Worm (Caenorhabditis elegans) whole organism, L2 larva: Measurements from ENCODE around the gene dct-18.

Source experiments
- C34F6.9 ChIP-seq: fragments of 150-350 bp; optimal IDR thresholded peaks from 2 replicates; lab custom pipeline; 2014; ENCODE audit warnings: missing biosample characterization, missing genetic modification characterization
- F13H6.1 ChIP-seq: sonication (generic microtip); optimal IDR thresholded peaks from 2 replicates; lab custom pipeline; 2016; ENCODE audit warnings: missing genetic modification characterization, missing compliant biosample characterization
- R02D3.7 ChIP-seq: fragments of 150-350 bp; optimal IDR thresholded peaks from 2 replicates; lab custom pipeline; 2014; ENCODE audit warnings: missing biosample characterization, missing genetic modification characterization
- Y55F3AM.14 ChIP-seq: fragments of 200-800 bp; sonication (Bioruptor generic); optimal IDR thresholded peaks from 2 replicates; lab custom pipeline; 2018; ENCODE audit warnings: mild to moderate bottlenecking, missing genetic modification characterization, missing compliant biosample characterization
- ZK546.5 ChIP-seq: sonication (generic microtip); optimal IDR thresholded peaks from 2 replicates; lab custom pipeline; 2017; ENCODE audit warnings: missing biosample characterization, missing genetic modification characterization
- alr-1 ChIP-seq: fragments of 150-350 bp; optimal IDR thresholded peaks from 2 replicates; lab custom pipeline; 2014; ENCODE audit warnings: missing biosample characterization, missing genetic modification characterization
- aly-2 ChIP-seq: fragments of 150-350 bp; optimal IDR thresholded peaks from 2 replicates; lab custom pipeline; 2014; ENCODE audit warnings: missing biosample characterization, missing genetic modification characterization
- ama-1 ChIP-seq: fragments of 150-350 bp; optimal IDR thresholded peaks from 2 replicates; lab custom pipeline; 2018; ENCODE audit warnings: inconsistent platforms
- blmp-1 ChIP-seq: sonication (generic microtip); optimal IDR thresholded peaks from 2 replicates; lab custom pipeline; 2017; ENCODE audit warnings: missing genetic modification characterization, mild to moderate bottlenecking, missing compliant biosample characterization, antibody characterized with exemption, moderate library complexity; ENCODE audit not compliant: insufficient read depth
- ceh-16 ChIP-seq: fragments of 150-350 bp; optimal IDR thresholded peaks from 2 replicates; lab custom pipeline; 2014; ENCODE audit warnings: missing biosample characterization, missing genetic modification characterization
- ceh-82 ChIP-seq: fragments of 150-350 bp; optimal IDR thresholded peaks from 2 replicates; lab custom pipeline; 2014; ENCODE audit warnings: missing biosample characterization, missing genetic modification characterization
- crh-2 ChIP-seq: sonication (generic microtip); optimal IDR thresholded peaks from 2 replicates; lab custom pipeline; 2017; ENCODE audit warnings: missing biosample characterization, missing genetic modification characterization
- dmd-4 ChIP-seq: sonication (generic microtip); optimal IDR thresholded peaks from 2 replicates; lab custom pipeline; 2017; ENCODE audit warnings: missing biosample characterization, missing genetic modification characterization
- egl-27 ChIP-seq: sonication (generic microtip); optimal IDR thresholded peaks from 3 replicates; lab custom pipeline; 2017; ENCODE audit warnings: missing biosample characterization, missing genetic modification reagents, missing genetic modification characterization
- elt-1 ChIP-seq: fragments of 150-350 bp; optimal IDR thresholded peaks from 2 replicates; lab custom pipeline; 2014; ENCODE audit warnings: missing biosample characterization, missing genetic modification characterization
- elt-3 ChIP-seq: sonication (generic microtip); optimal IDR thresholded peaks from 2 replicates; lab custom pipeline; 2017; ENCODE audit warnings: missing biosample characterization, missing genetic modification characterization
- fos-1 ChIP-seq: fragments of 150-350 bp; optimal IDR thresholded peaks from 2 replicates; lab custom pipeline; 2014; ENCODE audit warnings: missing biosample characterization, missing genetic modification characterization
- gmeb-1 ChIP-seq: fragments of 150-350 bp; optimal IDR thresholded peaks from 2 replicates; lab custom pipeline; 2014; ENCODE audit warnings: missing biosample characterization, missing genetic modification characterization
- lin-11 ChIP-seq: fragments of 150-350 bp; sonication (generic microtip); optimal IDR thresholded peaks from 2 replicates; lab custom pipeline; 2014; ENCODE audit warnings: missing biosample characterization, missing genetic modification characterization, inconsistent platforms, mixed read lengths
- lin-13 ChIP-seq: fragments of 150-350 bp; optimal IDR thresholded peaks from 2 replicates; lab custom pipeline; 2014; ENCODE audit warnings: missing biosample characterization, missing genetic modification reagents, missing genetic modification characterization
- lin-39 ChIP-seq: fragments of 150-350 bp; optimal IDR thresholded peaks from 2 replicates; lab custom pipeline; 2014; ENCODE audit warnings: missing biosample characterization, missing genetic modification reagents, missing genetic modification characterization
- lsy-2 ChIP-seq, 2 experiments: fragments of 150-350 bp in 1 of 2; sonication (generic microtip) in 1 of 2; optimal IDR thresholded peaks; 2 replicates each; lab custom pipeline; 2014 to 2017; ENCODE audit warnings: missing biosample characterization in 2 of 2, missing genetic modification characterization in 2 of 2
- mab-5 ChIP-seq: fragments of 150-350 bp; optimal IDR thresholded peaks from 2 replicates; lab custom pipeline; 2014; ENCODE audit warnings: missing biosample characterization, missing genetic modification characterization
- mbf-1 ChIP-seq: sonication (generic microtip); optimal IDR thresholded peaks from 2 replicates; lab custom pipeline; 2017; ENCODE audit warnings: missing biosample characterization, missing genetic modification characterization
- mdl-1 ChIP-seq, 2 experiments: fragments of 150-350 bp in 1 of 2; sonication (generic microtip) in 1 of 2; optimal IDR thresholded peaks; 2 replicates each; lab custom pipeline; 2017; ENCODE audit warnings: missing biosample characterization in 2 of 2, missing genetic modification characterization in 2 of 2
- nhr-10 ChIP-seq: sonication (generic microtip); optimal IDR thresholded peaks from 2 replicates; lab custom pipeline; 2017; ENCODE audit warnings: missing biosample characterization, missing genetic modification characterization
- nhr-11 ChIP-seq: fragments of 150-350 bp; optimal IDR thresholded peaks from 2 replicates; lab custom pipeline; 2014; ENCODE audit warnings: missing biosample characterization, missing genetic modification characterization
- nhr-12 ChIP-seq: fragments of 150-350 bp; optimal IDR thresholded peaks from 2 replicates; lab custom pipeline; 2014; ENCODE audit warnings: missing biosample characterization, missing genetic modification characterization
- nhr-129 ChIP-seq: fragments of 150-350 bp; optimal IDR thresholded peaks from 2 replicates; lab custom pipeline; 2014; ENCODE audit warnings: missing biosample characterization, missing genetic modification characterization
- nhr-21 ChIP-seq: fragments of 150-350 bp; optimal IDR thresholded peaks from 2 replicates; lab custom pipeline; 2014; ENCODE audit warnings: missing biosample characterization, missing genetic modification characterization
- nhr-23 ChIP-seq: fragments of 150-350 bp; optimal IDR thresholded peaks from 2 replicates; lab custom pipeline; 2014; ENCODE audit warnings: missing biosample characterization, missing genetic modification reagents, missing genetic modification characterization
- nhr-237 ChIP-seq: fragments of 150-350 bp; optimal IDR thresholded peaks from 2 replicates; lab custom pipeline; 2014; ENCODE audit warnings: missing biosample characterization, missing genetic modification characterization
- nhr-25 ChIP-seq: fragments of 150-350 bp; sonication (generic microtip); optimal IDR thresholded peaks from 3 replicates; lab custom pipeline; 2014; ENCODE audit warnings: missing biosample characterization, missing genetic modification characterization
- nhr-6 ChIP-seq: fragments of 150-350 bp; optimal IDR thresholded peaks from 2 replicates; lab custom pipeline; 2014; ENCODE audit warnings: missing biosample characterization, missing genetic modification characterization
- nhr-77 ChIP-seq: fragments of 150-350 bp; optimal IDR thresholded peaks from 2 replicates; lab custom pipeline; 2014; ENCODE audit warnings: missing biosample characterization, missing genetic modification characterization
- peb-1 ChIP-seq: fragments of 150-350 bp; optimal IDR thresholded peaks from 2 replicates; lab custom pipeline; 2014; ENCODE audit warnings: missing biosample characterization, missing genetic modification characterization
- sem-4 ChIP-seq: fragments of 150-350 bp; optimal IDR thresholded peaks from 2 replicates; lab custom pipeline; 2014; ENCODE audit warnings: missing biosample characterization, missing genetic modification reagents, missing genetic modification characterization
- skn-1 ChIP-seq: sonication (generic microtip); optimal IDR thresholded peaks from 2 replicates; lab custom pipeline; 2017; ENCODE audit warnings: missing biosample characterization, missing genetic modification characterization
- sma-3 ChIP-seq: sonication (generic microtip); optimal IDR thresholded peaks from 2 replicates; lab custom pipeline; 2016; ENCODE audit warnings: missing genetic modification reagents, missing genetic modification characterization, missing compliant biosample characterization
- sma-9 ChIP-seq, 2 experiments: fragments of 150-350 bp in 1 of 2; sonication (generic microtip) in 1 of 2; optimal IDR thresholded peaks; 2 replicates each; lab custom pipeline; 2014 to 2016; ENCODE audit warnings: missing genetic modification characterization in 2 of 2, mild to moderate bottlenecking in 1 of 2, missing biosample characterization in 1 of 2, missing compliant biosample characterization in 1 of 2, missing genetic modification reagents in 1 of 2, moderate library complexity in 1 of 2
- snpc-4 ChIP-seq: fragments of 150-350 bp; optimal IDR thresholded peaks from 2 replicates; lab custom pipeline; 2014; ENCODE audit warnings: missing biosample characterization, missing genetic modification characterization
- unc-39 ChIP-seq: fragments of 150-350 bp; optimal IDR thresholded peaks from 2 replicates; lab custom pipeline; 2014; ENCODE audit warnings: missing biosample characterization, missing genetic modification characterization
- unc-55 ChIP-seq: fragments of 150-350 bp; sonication (generic microtip); optimal IDR thresholded peaks from 3 replicates; lab custom pipeline; 2014; ENCODE audit warnings: missing biosample characterization, missing genetic modification reagents, missing genetic modification characterization
- unc-62 ChIP-seq: fragments of 150-350 bp; optimal IDR thresholded peaks from 2 replicates; lab custom pipeline; 2014; ENCODE audit warnings: missing biosample characterization, missing genetic modification reagents, missing genetic modification characterization
- zag-1 ChIP-seq: fragments of 150-350 bp; optimal IDR thresholded peaks from 2 replicates; lab custom pipeline; 2014; ENCODE audit warnings: missing biosample characterization, missing genetic modification characterization
- ztf-1 ChIP-seq: fragments of 200-800 bp; sonication (Bioruptor generic); conservative IDR thresholded peaks from 2 replicates; pipeline ENCODE4 v1.3.6; 2022; ENCODE audit warnings: missing genetic modification characterization, missing compliant biosample characterization
- ztf-11 ChIP-seq: sonication (generic microtip); optimal IDR thresholded peaks from 2 replicates; lab custom pipeline; 2017; ENCODE audit warnings: missing biosample characterization, missing genetic modification characterization
- ztf-4 ChIP-seq: fragments of 150-350 bp; optimal IDR thresholded peaks from 2 replicates; lab custom pipeline; 2014; ENCODE audit warnings: missing biosample characterization, missing genetic modification characterization

dct-18 gene

DNA sequence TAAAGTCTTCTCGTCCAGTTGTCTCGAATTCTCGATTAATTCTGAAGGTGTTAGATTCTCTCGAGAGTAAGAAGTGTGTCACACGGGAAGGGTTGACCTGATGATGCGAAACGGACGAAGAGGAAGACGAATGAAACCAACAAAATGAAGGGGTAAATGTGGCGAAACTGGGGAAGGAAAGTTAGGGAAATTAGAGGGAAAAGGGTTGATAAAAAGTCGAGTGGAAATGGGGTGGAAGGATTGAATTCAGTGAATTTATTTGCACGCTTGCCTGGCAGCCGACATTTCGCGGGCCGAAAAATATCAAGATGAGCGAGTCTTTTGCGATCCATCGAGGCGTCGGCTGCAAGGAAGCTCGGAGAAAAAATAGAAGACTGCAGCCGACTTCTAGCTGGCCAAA lies 16.5 kb downstream of the dct-18 start, which contains the start of gene F58G1.7:
F58G1.7 (minus strand) TSS at position 101 of the 400 bp plus-strand sequence.
- TF ChIP-seq unc-55 (GFP tag; lab: Kevin White, UChicago) = no peak
- no peak for TF ChIP-seq F13H6.1
- TF ChIP-seq egl-27 (tag; lab: Kevin White, UChicago) = no peak
- no peak for TF ChIP-seq lin-39 (tag; lab: Kevin White, UChicago)
- no peak for TF ChIP-seq alr-1
- no peak for TF ChIP-seq elt-3
- no peak for TF ChIP-seq ztf-1 (GFP tag; lab: Robert Waterston, UW)
- TF ChIP-seq ZK546.5 (tag; lab: Kevin White, UChicago) = no peak
- no peak for TF ChIP-seq nhr-129 (tag; lab: Kevin White, UChicago)

DNA sequence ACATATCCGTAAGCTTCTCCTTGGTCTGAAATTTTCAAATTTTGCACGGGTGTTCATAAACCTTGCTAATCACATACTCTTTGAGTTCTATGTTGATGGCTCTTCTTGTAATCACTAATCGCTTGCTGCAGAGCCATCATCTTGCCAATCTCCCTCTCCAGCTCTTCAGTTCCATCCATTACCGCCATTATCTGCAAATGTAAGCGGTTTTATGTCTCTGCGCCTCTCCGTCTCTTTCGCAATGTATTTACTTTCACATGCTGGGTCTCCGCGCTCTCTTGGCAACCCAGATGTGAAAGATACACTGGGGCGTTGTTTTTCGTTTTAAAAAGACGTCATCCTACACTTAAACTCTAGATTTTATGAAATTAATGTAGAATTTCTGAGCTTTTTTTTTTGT lies 21.6 kb downstream of the dct-18 start:
- TF ChIP-seq ceh-82 (tag; lab: Kevin White, UChicago) (no peak), nhr-12 (tag; lab: Kevin White, UChicago) (no peak), R02D3.7 (tag; lab: Kevin White, UChicago) (no peak), F13H6.1 (peak; percentile 3), mab-5 (no peak), unc-39 (tag; lab: Kevin White, UChicago) (no peak), snpc-4 (peak; percentile 76), nhr-77 (no peak), ztf-1 (GFP tag; lab: Robert Waterston, UW) (no peak), mbf-1 (no peak), nhr-25 (tag; lab: Kevin White, UChicago) (no peak), peb-1 (no peak), mdl-1 (tag; optimal IDR thresholded peaks at IDR 0.05; lab: Kevin White, UChicago) (no peak), nhr-11 (tag; lab: Kevin White, UChicago) (no peak), ZK546.5 (tag; lab: Kevin White, UChicago) (no peak), ceh-16 (no peak), lsy-2 (tag; optimal IDR thresholded peaks at IDR 0.05; lab: Kevin White, UChicago) (peak in 1 of 2 experiments; percentile 49), nhr-23 (tag; lab: Kevin White, UChicago) (no peak), egl-27 (tag; lab: Kevin White, UChicago) (no peak), ztf-11 (tag; lab: Kevin White, UChicago) (no peak), nhr-21 (tag; lab: Kevin White, UChicago) (no peak), sma-9 (GFP tag; optimal IDR thresholded peaks at IDR 0.05; lab: Kevin White, UChicago) (peak; percentile 59), sma-9 (tag; optimal IDR thresholded peaks at IDR 0.05; lab: Kevin White, UChicago) (no peak), sma-3 (GFP tag; lab: Kevin White, UChicago) (peak; percentile 10), lin-39 (tag; lab: Kevin White, UChicago) (no peak), alr-1 (no peak), nhr-237 (no peak), crh-2 (peak; percentile 30), lin-13 (GFP tag; lab: Kevin White, UChicago) (peak; percentile 11), unc-55 (GFP tag; lab: Kevin White, UChicago) (peak; percentile 54), ztf-4 (tag; lab: Kevin White, UChicago) (no peak), skn-1 (tag; lab: Kevin White, UChicago) (no peak), sem-4 (tag; lab: Kevin White, UChicago) (no peak), aly-2 (tag; lab: Kevin White, UChicago) (no peak), blmp-1 (tag; lab: Kevin White, UChicago) (no peak), C34F6.9 (peak; percentile 70), nhr-6 (no peak), dmd-4 (tag; lab: Kevin White, UChicago) (no peak), elt-3 (no peak), zag-1 (no peak), ama-1 (lab: Kevin White, UChicago) (no peak), elt-1 (tag; lab: Kevin White, UChicago) (no peak), lin-11 (tag; lab: Kevin White, UChicago) (no peak), fos-1 (peak; percentile 31), unc-62 (GFP tag; lab: Kevin White, UChicago) (no peak), nhr-129 (tag; lab: Kevin White, UChicago) (peak; percentile 63), gmeb-1 (tag; lab: Kevin White, UChicago) (peak; percentile 3), nhr-10 (no peak), Y55F3AM.14 (GFP tag; lab: Kevin White, UChicago) (no peak)
